Worm (Caenorhabditis elegans): ENCODE results near the gene pmp-1.

pmp-1 gene

ce11 chrII:6888211-6888610, 4.7 kb upstream of the pmp-1 start (continued):
- TF ChIP-seq ztf-7 (tag; optimal IDR thresholded peaks at IDR 0.05) (no peak), lin-1 (GFP tag; IDR thresholded peaks at IDR 0.05) (peak; percentile 38; the same call in 1 of the 2 replicates), pqm-1 (tag; optimal IDR thresholded peaks at IDR 0.05) (peak; percentile 17), fos-1 (tag; optimal IDR thresholded peaks at IDR 0.05) (no peak), ceh-82 (tag; optimal IDR thresholded peaks at IDR 0.05) (no peak), ama-1 (optimal IDR thresholded peaks at IDR 0.05) (peak; percentile 12), lin-38 (GFP tag; IDR thresholded peaks at IDR 0.05) (peak; percentile 44), Y75B8A.6 (GFP tag; IDR thresholded peaks at IDR 0.05) (no peak), ceh-62 (tag; optimal IDR thresholded peaks at IDR 0.05) (no peak), ZK337.2 (GFP tag; IDR thresholded peaks at IDR 0.05) (no peak), rbr-2 (tag; optimal IDR thresholded peaks at IDR 0.05) (peak; percentile 20), fkh-10 (GFP tag; optimal IDR thresholded peaks at IDR 0.05) (no peak), daf-19 (GFP tag; conservative IDR thresholded peaks at IDR 0.05) (no peak), D1046.2 (GFP tag; IDR thresholded peaks at IDR 0.05) (no peak), aha-1 (tag) (peak; percentile 33), nhr-10 (tag; optimal IDR thresholded peaks at IDR 0.05) (peak; percentile 32), madf-5 (GFP tag; IDR thresholded peaks at IDR 0.05) (no peak), lin-39 (tag; optimal IDR thresholded peaks at IDR 0.05) (no peak), nhr-102 (tag; optimal IDR thresholded peaks at IDR 0.05) (peak; percentile 67), sdz-12 (GFP tag; optimal IDR thresholded peaks at IDR 0.05) (no peak), ceh-44 (GFP tag; IDR thresholded peaks at IDR 0.05) (no peak), unc-62 (GFP tag; optimal IDR thresholded peaks at IDR 0.05 in 1 of 2) (no peak), unc-62 (tag; optimal IDR thresholded peaks at IDR 0.05) (no peak), zip-2 (tag; optimal IDR thresholded peaks at IDR 0.05) (no peak), zip-11 (GFP tag; IDR thresholded peaks at IDR 0.05) (no peak), Y5F2A.4 (GFP tag; optimal IDR thresholded peaks at IDR 0.05) (no peak), saeg-2 (GFP tag; IDR thresholded peaks at IDR 0.05) (no peak), nhr-6 (tag; optimal IDR thresholded peaks at IDR 0.05) (no peak), tra-1 (GFP tag; IDR thresholded peaks at IDR 0.05) (no peak), T26A8.4 (GFP tag; IDR thresholded peaks at IDR 0.05) (peak; percentile 79), mep-1 (tag; optimal IDR thresholded peaks at IDR 0.05) (peak; percentile 90), skn-1 (tag; optimal IDR thresholded peaks at IDR 0.05) (no peak), attf-4 (tag; optimal IDR thresholded peaks at IDR 0.05) (peak; percentile 9), cey-2 (tag; optimal IDR thresholded peaks at IDR 0.05; ENCODE audit: borderline replicate concordance, insufficient read depth) (no peak), spr-1 (tag; optimal IDR thresholded peaks at IDR 0.05) (peak; percentile 7), ces-1 (GFP tag; optimal IDR thresholded peaks at IDR 0.05) (no peak), lin-13 (GFP tag; optimal IDR thresholded peaks at IDR 0.05) (no peak), ceh-32 (tag; optimal IDR thresholded peaks at IDR 0.05; ENCODE audit: poor library complexity) (no peak), nhr-11 (tag; optimal IDR thresholded peaks at IDR 0.05) (no peak), arid-1 (GFP tag; conservative IDR thresholded peaks at IDR 0.05) (no peak), hlh-30 (tag; optimal IDR thresholded peaks at IDR 0.05; ENCODE audit: insufficient read depth) (peak; percentile 22), F10B5.3 (tag; optimal IDR thresholded peaks at IDR 0.05) (no peak), nhr-48 (tag; optimal IDR thresholded peaks at IDR 0.05) (peak; percentile 35), nhr-76 (tag; optimal IDR thresholded peaks at IDR 0.05) (peak; percentile 8), dmd-6 (GFP tag; IDR thresholded peaks at IDR 0.05) (peak; percentile 33; the same call in 1 of the 2 replicates), lim-7 (GFP tag; IDR thresholded peaks at IDR 0.05) (no peak), F44E2.7 (GFP tag; IDR thresholded peaks at IDR 0.05) (no peak), hlh-11 (tag; optimal IDR thresholded peaks at IDR 0.05) (peak; percentile 55), mxl-2 (GFP tag; conservative IDR thresholded peaks at IDR 0.05) (no peak), egl-27 (tag; optimal IDR thresholded peaks at IDR 0.05) (no peak), duxl-1 (tag; optimal IDR thresholded peaks at IDR 0.05; ENCODE audit: poor library complexity) (peak; percentile 34), set-16 (GFP tag; IDR thresholded peaks at IDR 0.05) (no peak), mes-2 (tag; optimal IDR thresholded peaks at IDR 0.05; ENCODE audit: poor library complexity, severe bottlenecking) (peak; percentile 42)

All from whole organism, L4 larva.